Fruit fly (Drosophila melanogaster): ENCODE results near the gene mRpL1.

The mRpL1 gene

dm6 chr3R:8316344-8317105, 15.3 kb downstream of the mRpL1 start, which contains the start of gene Coq2:
TSS of gene Coq2 (minus strand) at chr3R:8316543.
- no peak for TF ChIP-seq zen2 (GFP tag; IDR thresholded peaks at IDR 0.05; ENCODE audit: partially characterized antibody)
- peak; percentile 28; the same call in 1 of the 3 replicates for TF ChIP-seq knrl (GFP tag; IDR thresholded peaks at IDR 0.05; ENCODE audit: partially characterized antibody)
- TF ChIP-seq Ets97D (GFP tag; optimal IDR thresholded peaks at IDR 0.05): peak; percentile 42
- no peak for TF ChIP-seq crol (GFP tag; IDR thresholded peaks at IDR 0.05)
- TF ChIP-seq bowl (GFP tag; IDR thresholded peaks at IDR 0.05): no peak
- no peak for TF ChIP-seq CG11723 (GFP tag; optimal IDR thresholded peaks at IDR 0.05)
- TF ChIP-seq Dbx (GFP tag; IDR thresholded peaks at IDR 0.05): 0 out of 3 replicates have a peak, but pooled peaks have one; percentile 13
- TF ChIP-seq Antp (GFP tag; optimal IDR thresholded peaks at IDR 0.05): no peak
- no peak for TF ChIP-seq CG4730 (GFP tag; IDR thresholded peaks at IDR 0.05)
- TF ChIP-seq BEAF-32 (GFP tag; optimal IDR thresholded peaks at IDR 0.05): peak; percentile 46
- no peak for TF ChIP-seq run (tag; optimal IDR thresholded peaks at IDR 0.05)
- TF ChIP-seq Ptx1 (GFP tag; IDR thresholded peaks at IDR 0.05): no peak
- no peak for TF ChIP-seq wdn (GFP tag; IDR thresholded peaks at IDR 0.05)
- TF ChIP-seq peb (GFP tag; IDR thresholded peaks at IDR 0.05): no peak
- no peak for TF ChIP-seq al (GFP tag; IDR thresholded peaks at IDR 0.05)
- TF ChIP-seq Nf-YA (GFP tag; IDR thresholded peaks at IDR 0.05): no peak
- no peak for TF ChIP-seq CG3281 (GFP tag; optimal IDR thresholded peaks at IDR 0.05)
- TF ChIP-seq Myb (GFP tag; optimal IDR thresholded peaks at IDR 0.05): peak; percentile 88
- no peak for TF ChIP-seq Sox102F (GFP tag; optimal IDR thresholded peaks at IDR 0.05)
- no peak for TF ChIP-seq CG8281 (tag; optimal IDR thresholded peaks at IDR 0.05)
- TF ChIP-seq ac (GFP tag; optimal IDR thresholded peaks at IDR 0.05): no peak
- no peak for TF ChIP-seq CG7271 (tag; optimal IDR thresholded peaks at IDR 0.05)
- TF ChIP-seq CG12071 (GFP tag; optimal IDR thresholded peaks at IDR 0.05): no peak
- TF ChIP-seq slbo (GFP tag; IDR thresholded peaks at IDR 0.05): peak; percentile 25; the same call in 1 of the 2 replicates
- no peak for TF ChIP-seq Lim3 (GFP tag; IDR thresholded peaks at IDR 0.05)
- no peak for TF ChIP-seq ham (GFP tag; IDR thresholded peaks at IDR 0.05)
- TF ChIP-seq Mrtf (GFP tag; IDR thresholded peaks at IDR 0.05): no peak
- no peak for TF ChIP-seq esg (GFP tag; conservative IDR thresholded peaks at IDR 0.05)
- TF ChIP-seq CG13775 (GFP tag; optimal IDR thresholded peaks at IDR 0.05): no peak
- no peak for TF ChIP-seq CG12104 (GFP tag; optimal IDR thresholded peaks at IDR 0.05)
- TF ChIP-seq B-H2 (GFP tag; optimal IDR thresholded peaks at IDR 0.05): no peak
- TF ChIP-seq Fer3 (tag; optimal IDR thresholded peaks at IDR 0.05): no peak
- no peak for TF ChIP-seq lab (GFP tag; optimal IDR thresholded peaks at IDR 0.05)
- no peak for TF ChIP-seq Gsc (GFP tag; IDR thresholded peaks at IDR 0.05)
- no peak for TF ChIP-seq bbx (GFP tag; IDR thresholded peaks at IDR 0.05; ENCODE audit: partially characterized antibody)
- TF ChIP-seq Dek (tag; optimal IDR thresholded peaks at IDR 0.05): no peak
- no peak for TF ChIP-seq CG1024 (GFP tag; IDR thresholded peaks at IDR 0.05)
- TF ChIP-seq onecut (GFP tag; IDR thresholded peaks at IDR 0.05): no peak
- no peak for TF ChIP-seq tio (GFP tag; optimal IDR thresholded peaks at IDR 0.05)
- no peak for TF ChIP-seq p53 (GFP tag; optimal IDR thresholded peaks at IDR 0.05)
- 0 out of 3 replicates have a peak, but pooled peaks have one; percentile 8 for TF ChIP-seq CG34224 (GFP tag; IDR thresholded peaks at IDR 0.05; ENCODE audit: partially characterized antibody)
- TF ChIP-seq Bgb (GFP tag; IDR thresholded peaks at IDR 0.05; ENCODE audit: partially characterized antibody): no peak
- TF ChIP-seq bab2 (GFP tag; optimal IDR thresholded peaks at IDR 0.05): no peak
- no peak for TF ChIP-seq CG5180 (GFP tag; optimal IDR thresholded peaks at IDR 0.05)
- no peak for TF ChIP-seq CG11504 (tag; optimal IDR thresholded peaks at IDR 0.05)
- peak; percentile 52 for TF ChIP-seq MESR4 (GFP tag; optimal IDR thresholded peaks at IDR 0.05)
- TF ChIP-seq tx (GFP tag; optimal IDR thresholded peaks at IDR 0.05): no peak
- no peak for TF ChIP-seq fd96Cb (tag; optimal IDR thresholded peaks at IDR 0.05)
- peak; percentile 93 for TF ChIP-seq Dp (GFP tag; optimal IDR thresholded peaks at IDR 0.05)
- TF ChIP-seq CHES-1-like (GFP tag; optimal IDR thresholded peaks at IDR 0.05): no peak
